Worm (Caenorhabditis elegans) whole organism, mixed stage, embryonic: Measurements from ENCODE around the gene F22B5.5.

Experiments used
- elt-3 ChIP-seq: fragments of 150-350 bp; optimal IDR thresholded peaks from 2 replicates; lab custom pipeline; 2014; ENCODE audit warnings: missing biosample characterization, missing genetic modification characterization
- flh-1 ChIP-seq: fragments of 200-800 bp; sonication (Bioruptor generic); optimal IDR thresholded peaks from 2 replicates; lab custom pipeline; 2018; ENCODE audit warnings: mild to moderate bottlenecking, missing genetic modification characterization, moderate library complexity, missing compliant biosample characterization
- hlh-1 ChIP-seq: fragments of 150-350 bp; optimal IDR thresholded peaks from 2 replicates; lab custom pipeline; 2014; ENCODE audit warnings: missing biosample characterization, missing genetic modification reagents, missing genetic modification characterization
- lin-13 ChIP-seq: fragments of 150-350 bp; optimal IDR thresholded peaks from 2 replicates; lab custom pipeline; 2014; ENCODE audit warnings: missing biosample characterization, missing genetic modification characterization
- mep-1 ChIP-seq: fragments of 150-350 bp; optimal IDR thresholded peaks from 2 replicates; lab custom pipeline; 2017; ENCODE audit warnings: missing biosample characterization, missing genetic modification reagents, missing genetic modification characterization, inconsistent platforms
- nhr-12 ChIP-seq: fragments of 150-350 bp; optimal IDR thresholded peaks from 2 replicates; lab custom pipeline; 2014; ENCODE audit warnings: missing biosample characterization, missing genetic modification characterization
- nhr-28 ChIP-seq: fragments of 150-350 bp; optimal IDR thresholded peaks from 2 replicates; lab custom pipeline; 2014; ENCODE audit warnings: missing biosample characterization, missing genetic modification characterization
- nhr-76 ChIP-seq: sonication (generic microtip); optimal IDR thresholded peaks from 2 replicates; lab custom pipeline; 2017; ENCODE audit warnings: missing biosample characterization, missing genetic modification characterization
- sem-2 ChIP-seq: fragments of 200-800 bp; sonication (Bioruptor generic); optimal IDR thresholded peaks from 2 replicates; lab custom pipeline; 2018; ENCODE audit warnings: mild to moderate bottlenecking, missing genetic modification characterization, missing compliant biosample characterization
- snpc-4 ChIP-seq: fragments of 150-350 bp; optimal IDR thresholded peaks from 2 replicates; lab custom pipeline; 2014; ENCODE audit warnings: missing biosample characterization, missing genetic modification characterization
- sptf-1 ChIP-seq: sonication (generic microtip); optimal IDR thresholded peaks from 2 replicates; lab custom pipeline; 2017; ENCODE audit warnings: mild to moderate bottlenecking, missing genetic modification characterization, moderate library complexity, missing compliant biosample characterization
- tbx-8 ChIP-seq: fragments of 200-800 bp; sonication (Bioruptor generic); optimal IDR thresholded peaks from 2 replicates; lab custom pipeline; 2018; ENCODE audit warnings: mild to moderate bottlenecking, missing genetic modification characterization, moderate library complexity, missing compliant biosample characterization
- unc-62 ChIP-seq: fragments of 150-350 bp; optimal IDR thresholded peaks from 2 replicates; lab custom pipeline; 2014; ENCODE audit warnings: missing biosample characterization, missing genetic modification reagents, missing genetic modification characterization
- ztf-11 ChIP-seq: fragments of 150-350 bp; optimal IDR thresholded peaks from 2 replicates; lab custom pipeline; 2014; ENCODE audit warnings: missing biosample characterization, missing genetic modification characterization

ce11 chrII:8451425-8451824 is 3.0 kb downstream of the F22B5.5 start:
- TF ChIP-seq tbx-8 (GFP tag; lab: Kevin White, UChicago) (no peak), hlh-1 (tag; lab: Kevin White, UChicago) (no peak), ztf-11 (no peak), elt-3 (tag; lab: Kevin White, UChicago) (no peak), mep-1 (no peak), flh-1 (GFP tag; lab: Kevin White, UChicago) (no peak), nhr-12 (no peak), sem-2 (no peak), nhr-28 (tag; lab: Kevin White, UChicago) (no peak), nhr-76 (tag; lab: Kevin White, UChicago) (no peak), sptf-1 (tag; lab: Kevin White, UChicago) (no peak), lin-13 (tag; lab: Kevin White, UChicago) (no peak), snpc-4 (tag; lab: Kevin White, UChicago) (no peak), unc-62 (GFP tag; lab: Kevin White, UChicago) (no peak)
